Worm (Caenorhabditis elegans): ENCODE data around the gene C05B5.2.
A peak's percentile ranks its signal among the peaks of the same experiment; 100 is the strongest.

Gene C05B5.2

ce11 chrIII:10018007-10018406 is 17.7 kb upstream of the C05B5.2 start:
- TF ChIP-seq ztf-6 (GFP tag; IDR thresholded peaks at IDR 0.05): no peak
- no peak for TF ChIP-seq F57A8.1 (GFP tag; optimal IDR thresholded peaks at IDR 0.05)
- TF ChIP-seq B0336.3 (GFP tag; IDR thresholded peaks at IDR 0.05): no peak
- TF ChIP-seq hlh-12 (tag; optimal IDR thresholded peaks at IDR 0.05): no peak
- TF ChIP-seq zim-3 (tag; optimal IDR thresholded peaks at IDR 0.05): no peak
- TF ChIP-seq tlf-1 (GFP tag; optimal IDR thresholded peaks at IDR 0.05): no peak
- TF ChIP-seq sptf-2 (GFP tag; optimal IDR thresholded peaks at IDR 0.05): no peak
- TF ChIP-seq zfh-2 (GFP tag; conservative IDR thresholded peaks at IDR 0.05): no peak

- TF ChIP-seq rcor-1 (GFP tag; IDR thresholded peaks at IDR 0.05) (no peak), lin-26 (GFP tag; IDR thresholded peaks at IDR 0.05) (no peak), madf-10 (tag; optimal IDR thresholded peaks at IDR 0.05) (peak; percentile 32), ztf-6 (GFP tag; IDR thresholded peaks at IDR 0.05) (no peak), T26A5.8 (tag; optimal IDR thresholded peaks at IDR 0.05) (no peak), nhr-90 (tag; optimal IDR thresholded peaks at IDR 0.05) (no peak), sptf-2 (GFP tag; optimal IDR thresholded peaks at IDR 0.05) (no peak)
Measured at ce11 chrIII:10016413-10017051, 16.2 kb upstream of the C05B5.2 start, which contains the start of gene rgs-1. TSS of gene rgs-1 (minus strand) at chrIII:10016558.

- TF ChIP-seq attf-5 (GFP tag; optimal IDR thresholded peaks at IDR 0.05): no peak
- no peak for TF ChIP-seq rec-8 (tag; optimal IDR thresholded peaks at IDR 0.05)
- no peak for TF ChIP-seq T26A5.8 (tag; optimal IDR thresholded peaks at IDR 0.05)
- no peak for TF ChIP-seq ztf-3 (GFP tag; optimal IDR thresholded peaks at IDR 0.05)
- no peak for TF ChIP-seq madf-10 (tag; optimal IDR thresholded peaks at IDR 0.05)
- no peak for TF ChIP-seq ztf-22 (GFP tag; optimal IDR thresholded peaks at IDR 0.05)
Measured at ce11 chrIII:10012136-10012535, 11.8 kb upstream of the C05B5.2 start, which contains the start of gene C05B5.16. TSS of gene C05B5.16 (plus strand) at chrIII:10012436.

- TF ChIP-seq madf-8 (GFP tag; conservative IDR thresholded peaks at IDR 0.05) (no peak), nhr-27 (tag; optimal IDR thresholded peaks at IDR 0.05) (no peak), rpc-1 (optimal IDR thresholded peaks at IDR 0.05) (no peak), rpc-1 (tag; optimal IDR thresholded peaks at IDR 0.05) (no peak)
Measured at ce11 chrIII:10010117-10010516, 9.8 kb upstream of the C05B5.2 start, which contains the start of gene fbxa-155. TSS of gene fbxa-155 (minus strand) at chrIII:10010217.

- TF ChIP-seq ztf-26 (tag; optimal IDR thresholded peaks at IDR 0.05) (no peak), F49E8.2 (tag; optimal IDR thresholded peaks at IDR 0.05; ENCODE audit: insufficient read depth) (no peak), let-607 (tag; optimal IDR thresholded peaks at IDR 0.05) (no peak), Y56A3A.18 (GFP tag; IDR thresholded peaks at IDR 0.05) (no peak), ccch-3 (GFP tag; optimal IDR thresholded peaks at IDR 0.05) (no peak), efl-1 (GFP tag; optimal IDR thresholded peaks at IDR 0.05) (no peak), cebp-1 (GFP tag; IDR thresholded peaks at IDR 0.05) (no peak), cebp-1 (tag; optimal IDR thresholded peaks at IDR 0.05) (no peak), bed-1 (GFP tag; IDR thresholded peaks at IDR 0.05) (no peak), C06A6.2 (GFP tag; conservative IDR thresholded peaks at IDR 0.05) (no peak), madf-8 (GFP tag; conservative IDR thresholded peaks at IDR 0.05) (no peak)
Measured at ce11 chrIII:10006734-10007348, 6.5 kb upstream of the C05B5.2 start, which contains the start of gene C05B5.8. TSS of gene C05B5.8 (minus strand) at chrIII:10006784.

All from whole organism, young adult.